Worm (Caenorhabditis elegans) whole organism, L1 larva: ENCODE measurements around the gene Y48A6B.14.
A peak's percentile ranks its signal among the peaks of the same experiment; 100 is the strongest.

ENCODE experiments used
- F16B12.6 ChIP-seq: fragments of 150-350 bp; optimal IDR thresholded peaks from 2 replicates; lab custom pipeline; 2014; ENCODE audit warnings: missing biosample characterization, missing genetic modification characterization
- Y116A8C.19 ChIP-seq: sonication (generic microtip); optimal IDR thresholded peaks from 2 replicates; lab custom pipeline; 2016; ENCODE audit warnings: missing compliant biosample characterization, missing genetic modification characterization, borderline replicate concordance
- aly-2 ChIP-seq: fragments of 150-350 bp; optimal IDR thresholded peaks from 2 replicates; lab custom pipeline; 2014; ENCODE audit warnings: missing biosample characterization, missing genetic modification characterization
- dsc-1 ChIP-seq: sonication (generic microtip); optimal IDR thresholded peaks from 2 replicates; lab custom pipeline; 2016; ENCODE audit warnings: mild to moderate bottlenecking, missing genetic modification characterization, missing compliant biosample characterization
- efl-1 ChIP-seq, 4 experiments: fragments of 150-350 bp; optimal IDR thresholded peaks in 3 of 4; peaks in 1 of 4; 1 replicate in 1 of 4; 2 replicates in 3 of 4; lab custom pipeline; 2014; ENCODE audit warnings: missing biosample characterization in 2 of 4, missing genetic modification characterization in 2 of 4, missing genetic modification reagents in 2 of 4
- efl-3 ChIP-seq: fragments of 200-800 bp; sonication (Bioruptor generic); optimal IDR thresholded peaks from 2 replicates; lab custom pipeline; 2018; ENCODE audit warnings: mild to moderate bottlenecking, missing genetic modification characterization, missing compliant biosample characterization
- egl-13 ChIP-seq: sonication (generic microtip); optimal IDR thresholded peaks from 2 replicates; lab custom pipeline; 2016; ENCODE audit warnings: missing genotype, missing genetic modification reagents, missing genetic modification characterization, missing compliant biosample characterization
- ets-5 ChIP-seq: fragments of 200-800 bp; sonication (Bioruptor generic); IDR thresholded peaks from 2 replicates; pipeline ENCODE4 v1.3.6; 2022; ENCODE audit warnings: missing genetic modification characterization, missing compliant biosample characterization
- fkh-8 ChIP-seq: sonication (generic microtip); optimal IDR thresholded peaks from 2 replicates; lab custom pipeline; 2016; ENCODE audit warnings: mild to moderate bottlenecking, missing genetic modification characterization, missing compliant biosample characterization
- fos-1 ChIP-seq: fragments of 150-350 bp; optimal IDR thresholded peaks from 2 replicates; lab custom pipeline; 2014; ENCODE audit warnings: missing biosample characterization, missing genetic modification characterization
- grh-1 ChIP-seq: fragments of 200-800 bp; sonication (Bioruptor generic); IDR thresholded peaks from 2 replicates; pipeline ENCODE4 v1.3.6; 2022; ENCODE audit warnings: missing genetic modification reagents, missing genetic modification characterization, missing compliant biosample characterization
- hpl-2 ChIP-seq: fragments of 150-350 bp; optimal IDR thresholded peaks from 2 replicates; lab custom pipeline; 2014; ENCODE audit warnings: missing biosample characterization, missing genetic modification reagents, missing genetic modification characterization
- isw-1 ChIP-seq: fragments of 200-800 bp; sonication (Bioruptor generic); IDR thresholded peaks from 2 replicates; pipeline ENCODE4 v1.3.6; 2022; ENCODE audit warnings: missing genetic modification characterization, missing compliant biosample characterization
- lin-14 ChIP-seq: fragments of 200-800 bp; sonication (Bioruptor generic); optimal IDR thresholded peaks from 2 replicates; lab custom pipeline; 2018; ENCODE audit warnings: mild to moderate bottlenecking, missing genetic modification characterization, moderate library complexity, missing compliant biosample characterization
- lin-35 ChIP-seq, 2 experiments: fragments of 150-350 bp; optimal IDR thresholded peaks; 2 replicates each; lab custom pipeline; 2014; ENCODE audit warnings: missing biosample characterization in 2 of 2, missing genetic modification characterization in 2 of 2, missing genetic modification reagents in 2 of 2
- mab-9 ChIP-seq: fragments of 200-800 bp; sonication (Bioruptor generic); IDR thresholded peaks from 2 replicates; pipeline ENCODE4 v1.3.6; 2022; ENCODE audit warnings: missing genetic modification reagents, missing genetic modification characterization, missing compliant biosample characterization
- nhr-11 ChIP-seq: fragments of 150-350 bp; optimal IDR thresholded peaks from 2 replicates; lab custom pipeline; 2014; ENCODE audit warnings: missing biosample characterization, missing genetic modification characterization
- nhr-76 ChIP-seq: sonication (generic microtip); optimal IDR thresholded peaks from 2 replicates; lab custom pipeline; 2017; ENCODE audit warnings: missing biosample characterization, missing genetic modification characterization
- nhr-90 ChIP-seq: sonication (generic microtip); optimal IDR thresholded peaks from 2 replicates; lab custom pipeline; 2016; ENCODE audit warnings: mild to moderate bottlenecking, missing genetic modification characterization, missing compliant biosample characterization; ENCODE audit not compliant: poor library complexity
- pag-3 ChIP-seq: sonication (generic microtip); optimal IDR thresholded peaks from 2 replicates; lab custom pipeline; 2017; ENCODE audit warnings: missing genetic modification characterization, mild to moderate bottlenecking, missing compliant biosample characterization, antibody characterized with exemption, borderline replicate concordance; ENCODE audit not compliant: insufficient read depth
- pax-3 ChIP-seq: fragments of 200-800 bp; sonication (Bioruptor generic); optimal IDR thresholded peaks from 2 replicates; lab custom pipeline; 2018; ENCODE audit warnings: mild to moderate bottlenecking, missing genetic modification characterization, moderate library complexity, missing compliant biosample characterization
- pqm-1 ChIP-seq: sonication (generic microtip); optimal IDR thresholded peaks from 3 replicates; lab custom pipeline; 2017; ENCODE audit warnings: missing biosample characterization, missing genetic modification characterization
- snpc-4 ChIP-seq: fragments of 150-350 bp; optimal IDR thresholded peaks from 2 replicates; lab custom pipeline; 2014; ENCODE audit warnings: missing biosample characterization, missing genetic modification characterization
- sox-4 ChIP-seq: sonication (generic microtip); optimal IDR thresholded peaks from 2 replicates; lab custom pipeline; 2016; ENCODE audit warnings: missing genetic modification characterization, missing compliant biosample characterization
- sptf-1 ChIP-seq: fragments of 150-350 bp; optimal IDR thresholded peaks from 2 replicates; lab custom pipeline; 2014; ENCODE audit warnings: missing biosample characterization, missing genetic modification characterization
- tlp-1 ChIP-seq: fragments of 150-350 bp; optimal IDR thresholded peaks from 2 replicates; lab custom pipeline; 2014; ENCODE audit warnings: missing biosample characterization, missing genetic modification characterization
- unc-130 ChIP-seq: fragments of 150-350 bp; optimal IDR thresholded peaks from 2 replicates; lab custom pipeline; 2017; ENCODE audit warnings: missing biosample characterization, missing genetic modification characterization, inconsistent platforms
- xbp-1 ChIP-seq: sonication (generic microtip); optimal IDR thresholded peaks from 2 replicates; lab custom pipeline; 2016; ENCODE audit warnings: missing genetic modification characterization, missing compliant biosample characterization
- ztf-11 ChIP-seq, 2 experiments: sonication (generic microtip); optimal IDR thresholded peaks; 2 replicates each; lab custom pipeline; 2016 to 2017; ENCODE audit warnings: missing genetic modification characterization in 2 of 2, missing biosample characterization in 1 of 2, missing compliant biosample characterization in 1 of 2

The Y48A6B.14 gene

DNA sequence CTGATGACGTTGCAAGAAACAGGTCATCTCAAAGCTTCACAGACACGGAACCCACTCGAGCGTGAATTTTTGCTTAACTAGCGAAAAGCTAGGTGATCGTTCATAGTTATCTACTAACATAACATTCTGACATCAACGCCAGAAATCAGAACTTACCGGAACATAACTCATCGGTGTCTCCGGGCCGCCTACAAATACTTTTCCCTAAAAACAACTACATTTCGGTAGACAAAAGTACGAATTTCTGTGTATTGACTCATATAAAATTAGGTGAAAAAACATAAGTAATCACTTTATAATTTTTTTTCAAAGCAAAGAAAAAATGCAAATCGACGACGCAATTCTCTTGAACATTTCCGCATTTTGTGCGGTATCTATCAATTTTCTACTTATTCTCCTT is 42.8 kb downstream of the Y48A6B.14 start, which contains the start of gene str-261:
Gene str-261 (plus strand): TSS at position 301 of the 400 bp plus-strand sequence.
- TF ChIP-seq efl-1 (optimal IDR thresholded peaks at IDR 0.05; lab: Kevin White, UChicago) (no peak), efl-1 (GFP tag; optimal IDR thresholded peaks at IDR 0.05 in 1 of 2; lab: Kevin White, UChicago) (peak in 1 of 2 experiments; percentile 13), unc-130 (tag; lab: Kevin White, UChicago) (no peak), pqm-1 (tag; lab: Kevin White, UChicago) (no peak), F16B12.6 (no peak), tlp-1 (tag; lab: Kevin White, UChicago) (no peak)

DNA sequence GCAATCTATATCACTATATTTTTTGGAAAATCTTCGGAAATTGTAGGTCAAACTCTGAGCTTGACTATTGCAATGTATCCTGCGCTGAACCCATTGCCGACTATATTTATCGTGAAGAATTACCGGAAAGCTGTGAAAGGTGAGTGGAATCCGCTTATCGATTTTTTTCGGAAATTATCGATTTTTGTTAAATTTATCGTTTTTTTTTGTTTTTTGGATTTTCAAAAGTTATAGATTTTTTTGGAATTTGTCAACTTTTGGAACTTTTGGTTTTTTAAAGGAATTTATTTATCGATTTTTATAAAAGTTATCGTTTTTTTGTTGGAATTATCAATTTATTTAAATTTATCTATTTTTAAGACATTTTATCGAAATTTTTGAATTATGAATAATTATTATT is 45.3 kb downstream of the Y48A6B.14 start:
- no peak for TF ChIP-seq pag-3 (tag; lab: Kevin White, UChicago)
- no peak for TF ChIP-seq grh-1 (GFP tag; lab: Robert Waterston, UW)
- TF ChIP-seq aly-2: no peak

DNA sequence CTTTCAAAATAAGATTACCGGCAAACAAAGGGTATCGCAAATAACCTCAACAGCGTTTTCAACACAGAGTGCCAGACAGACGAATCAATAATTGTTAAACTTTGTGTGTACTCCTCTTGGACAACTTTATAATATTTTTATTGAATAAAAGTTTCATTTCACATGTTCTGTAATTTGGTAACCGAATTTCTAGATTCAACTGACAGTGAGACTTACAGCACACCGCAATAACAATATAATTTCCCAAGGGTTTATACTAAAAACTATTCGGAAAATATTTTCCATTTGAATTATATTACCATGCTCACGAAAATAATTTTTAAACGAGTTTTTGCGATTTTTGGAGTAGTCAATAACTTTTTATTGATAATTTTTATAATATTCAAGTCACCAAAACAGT is 46.0 kb downstream of the Y48A6B.14 start, which contains the start of gene str-246:
Gene str-246 (plus strand): TSS at position 301 of the 400 bp plus-strand sequence.
- TF ChIP-seq pqm-1 (tag; lab: Kevin White, UChicago) (no peak), xbp-1 (no peak), nhr-76 (tag; lab: Kevin White, UChicago) (no peak), lin-14 (GFP tag; lab: Kevin White, UChicago) (no peak), pag-3 (tag; lab: Kevin White, UChicago) (no peak), Y116A8C.19 (no peak), ets-5 (no peak), fos-1 (tag; lab: Kevin White, UChicago) (no peak), pax-3 (tag; lab: Kevin White, UChicago) (no peak), nhr-11 (tag; lab: Kevin White, UChicago) (no peak), mab-9 (GFP tag; lab: Robert Waterston, UW) (no peak), F16B12.6 (no peak), hpl-2 (no peak), lin-35 (GFP tag; optimal IDR thresholded peaks at IDR 0.05; lab: Kevin White, UChicago) (no peak), efl-3 (no peak), sox-4 (tag; lab: Kevin White, UChicago) (no peak), sptf-1 (no peak)

- no peak for TF ChIP-seq ztf-11 (tag; optimal IDR thresholded peaks at IDR 0.05; lab: Kevin White, UChicago)
- TF ChIP-seq hpl-2: no peak
- no peak for TF ChIP-seq nhr-90 (tag; lab: Kevin White, UChicago)
- no peak for TF ChIP-seq fkh-8
- no peak for TF ChIP-seq isw-1 (GFP tag; lab: Robert Waterston, UW)
- no peak for TF ChIP-seq xbp-1
- no peak for TF ChIP-seq mab-9 (GFP tag; lab: Robert Waterston, UW)
- TF ChIP-seq dsc-1 (tag; lab: Kevin White, UChicago): no peak
- no peak for TF ChIP-seq snpc-4 (tag; lab: Kevin White, UChicago)
- no peak for TF ChIP-seq egl-13 (tag; lab: Kevin White, UChicago)
These were observed 48.0 kb downstream of the Y48A6B.14 start, which contains the start of gene W09D6.4 for ce11 chrIII:11079445-11079844. Gene W09D6.4, plus strand, starts transcription at chrIII:11079745.
